Worm (Caenorhabditis elegans): Measurements from ENCODE around the gene cup-16.

ce11 chrII:8730960-8731693, 24.2 kb downstream of the cup-16 start:
- TF ChIP-seq him-1 (tag; optimal IDR thresholded peaks at IDR 0.05) (no peak), W03F9.2 (tag; optimal IDR thresholded peaks at IDR 0.05) (no peak), dao-5 (tag; optimal IDR thresholded peaks at IDR 0.05) (no peak)
